Worm (Caenorhabditis elegans) whole organism, young adult: ENCODE results near the gene acs-11.

ENCODE experiments used
- B0261.1 ChIP-seq: sonication (generic microtip); optimal IDR thresholded peaks from 2 replicates; lab custom pipeline; 2016; ENCODE audit warnings: mild to moderate bottlenecking, missing genetic modification characterization, moderate library complexity, missing compliant biosample characterization
- C06A6.2 ChIP-seq: fragments of 200-800 bp; sonication (Bioruptor generic); conservative IDR thresholded peaks from 2 replicates; pipeline ENCODE4 v1.3.6; 2022; ENCODE audit warnings: missing genetic modification characterization, missing compliant biosample characterization
- D2030.7 ChIP-seq: fragments of 200-800 bp; sonication (Bioruptor generic); IDR thresholded peaks from 2 replicates; pipeline ENCODE4 v1.3.6; 2022; ENCODE audit warnings: missing genetic modification reagents, missing genetic modification characterization, missing compliant biosample characterization
- F23B12.7 ChIP-seq: sonication (generic microtip); optimal IDR thresholded peaks from 2 replicates; lab custom pipeline; 2017; ENCODE audit warnings: missing genetic modification characterization, mild to moderate bottlenecking, missing compliant biosample characterization, antibody characterized with exemption, moderate library complexity; ENCODE audit not compliant: insufficient read depth
- F33H1.4 ChIP-seq: fragments of 200-800 bp; sonication (Bioruptor generic); IDR thresholded peaks from 2 replicates; pipeline ENCODE4 v1.3.6; 2022; ENCODE audit warnings: missing genetic modification reagents, missing genetic modification characterization, missing compliant biosample characterization
- F39B2.1 ChIP-seq: fragments of 200-800 bp; sonication (Bioruptor generic); IDR thresholded peaks from 2 replicates; pipeline ENCODE4 v1.3.6; 2022; ENCODE audit warnings: missing genetic modification reagents, missing genetic modification characterization, missing compliant biosample characterization
- F49E8.2 ChIP-seq: sonication (generic microtip); optimal IDR thresholded peaks from 3 replicates; lab custom pipeline; 2017; ENCODE audit warnings: missing genetic modification characterization, mild to moderate bottlenecking, missing compliant biosample characterization, antibody characterized with exemption, moderate library complexity; ENCODE audit not compliant: insufficient read depth
- F57A8.1 ChIP-seq: fragments of 200-800 bp; sonication (Bioruptor generic); optimal IDR thresholded peaks from 2 replicates; lab custom pipeline; 2018; ENCODE audit warnings: mild to moderate bottlenecking, missing genetic modification characterization, moderate library complexity, missing compliant biosample characterization
- Y53F4B.3 ChIP-seq: fragments of 200-800 bp; sonication (Bioruptor generic); IDR thresholded peaks from 2 replicates; pipeline ENCODE4 v1.3.6; 2022; ENCODE audit warnings: missing genetic modification reagents, missing genetic modification characterization, missing compliant biosample characterization
- Y67H2A.10 ChIP-seq: fragments of 200-800 bp; sonication (Bioruptor generic); conservative IDR thresholded peaks from 2 replicates; pipeline ENCODE4 v1.3.6; 2022; ENCODE audit warnings: missing genetic modification reagents, missing genetic modification characterization, missing compliant biosample characterization
- ZK185.1 ChIP-seq: sonication (generic microtip); optimal IDR thresholded peaks from 2 replicates; lab custom pipeline; 2016; ENCODE audit warnings: mild to moderate bottlenecking, missing genetic modification characterization, missing compliant biosample characterization; ENCODE audit not compliant: poor library complexity, severe bottlenecking
- ama-1 ChIP-seq, 3 experiments: fragments of 150-350 bp in 1 of 3; sonication (generic microtip) in 2 of 3; optimal IDR thresholded peaks; 2 replicates each; lab custom pipeline; 2014 to 2018; ENCODE audit warnings: missing biosample characterization in 2 of 3, missing genetic modification characterization in 2 of 3, missing genetic modification reagents in 2 of 3
- aptf-2 ChIP-seq: fragments of 200-800 bp; sonication (Bioruptor generic); conservative IDR thresholded peaks from 2 replicates; pipeline ENCODE4 v1.3.6; 2022; ENCODE audit warnings: missing genetic modification reagents, missing genetic modification characterization, missing compliant biosample characterization
- aptf-3 ChIP-seq: fragments of 200-800 bp; sonication (Bioruptor generic); IDR thresholded peaks from 2 replicates; pipeline ENCODE4 v1.3.6; 2022; ENCODE audit warnings: missing genetic modification characterization, missing compliant biosample characterization
- ceh-40 ChIP-seq: fragments of 200-800 bp; sonication (Bioruptor generic); IDR thresholded peaks from 2 replicates; pipeline ENCODE4 v1.3.6; 2022; ENCODE audit warnings: missing genetic modification characterization, missing compliant biosample characterization
- dox-1 ChIP-seq: fragments of 200-800 bp; sonication (Bioruptor generic); IDR thresholded peaks from 2 replicates; pipeline ENCODE4 v1.3.6; 2022; ENCODE audit warnings: missing genetic modification reagents, missing genetic modification characterization, missing compliant biosample characterization
- dpff-1 ChIP-seq: sonication (generic microtip); optimal IDR thresholded peaks from 2 replicates; lab custom pipeline; 2017; ENCODE audit warnings: mild to moderate bottlenecking, missing genetic modification characterization, missing compliant biosample characterization
- dpl-1 ChIP-seq: fragments of 150-350 bp; optimal IDR thresholded peaks from 2 replicates; lab custom pipeline; 2014; ENCODE audit warnings: missing biosample characterization, missing genetic modification reagents, missing genetic modification characterization
- efl-1 ChIP-seq: fragments of 150-350 bp; optimal IDR thresholded peaks from 2 replicates; lab custom pipeline; 2014; ENCODE audit warnings: missing biosample characterization, missing genetic modification reagents, missing genetic modification characterization
- egrh-3 ChIP-seq: fragments of 200-800 bp; sonication (Bioruptor generic); IDR thresholded peaks from 2 replicates; pipeline ENCODE4 v1.3.6; 2022; ENCODE audit warnings: missing genetic modification reagents, missing genetic modification characterization, missing compliant biosample characterization
- ekl-4 ChIP-seq: fragments of 200-800 bp; sonication (Bioruptor generic); IDR thresholded peaks from 2 replicates; pipeline ENCODE4 v1.3.6; 2022; ENCODE audit warnings: missing genetic modification reagents, missing genetic modification characterization, missing compliant biosample characterization
- ets-4 ChIP-seq: fragments of 200-800 bp; sonication (Bioruptor generic); optimal IDR thresholded peaks from 2 replicates; lab custom pipeline; 2018; ENCODE audit warnings: mild to moderate bottlenecking, missing genetic modification characterization, missing compliant biosample characterization
- gei-17 ChIP-seq: fragments of 200-800 bp; sonication (Bioruptor generic); optimal IDR thresholded peaks from 2 replicates; lab custom pipeline; 2018; ENCODE audit warnings: mild to moderate bottlenecking, missing genetic modification characterization, missing compliant biosample characterization
- hmg-1.2 ChIP-seq: fragments of 200-800 bp; sonication (Bioruptor generic); IDR thresholded peaks from 2 replicates; pipeline ENCODE4 v1.3.6; 2022; ENCODE audit warnings: missing genetic modification reagents, missing genetic modification characterization, missing compliant biosample characterization
- hrde-1 ChIP-seq: sonication (generic microtip); optimal IDR thresholded peaks from 2 replicates; lab custom pipeline; 2016; ENCODE audit warnings: missing genetic modification characterization, mild to moderate bottlenecking, missing compliant biosample characterization, moderate library complexity, missing genotype, missing genetic modification reagents, borderline replicate concordance
- hsf-1 ChIP-seq: fragments of 200-800 bp; sonication (Bioruptor generic); IDR thresholded peaks from 2 replicates; pipeline ENCODE4 v1.3.6; 2022; ENCODE audit warnings: missing genetic modification reagents, missing genetic modification characterization, missing compliant biosample characterization
- let-526 ChIP-seq: fragments of 200-800 bp; sonication (Bioruptor generic); IDR thresholded peaks from 2 replicates; pipeline ENCODE4 v1.3.6; 2022; ENCODE audit warnings: missing genetic modification reagents, missing genetic modification characterization, missing compliant biosample characterization
- lin-35 ChIP-seq, 3 experiments: fragments of 150-350 bp in 2 of 3; sonication (generic microtip) in 1 of 3; optimal IDR thresholded peaks; 2 replicates each; lab custom pipeline; 2014 to 2018; ENCODE audit warnings: missing biosample characterization in 3 of 3, missing genetic modification characterization in 3 of 3, missing genetic modification reagents in 3 of 3
- lin-54 ChIP-seq: fragments of 200-800 bp; sonication (Bioruptor generic); optimal IDR thresholded peaks from 2 replicates; lab custom pipeline; 2018; ENCODE audit warnings: mild to moderate bottlenecking, missing genetic modification characterization, missing compliant biosample characterization
- madf-3 ChIP-seq: fragments of 200-800 bp; sonication (Bioruptor generic); IDR thresholded peaks from 2 replicates; pipeline ENCODE4 v1.3.6; 2022; ENCODE audit warnings: missing genetic modification reagents, missing genetic modification characterization, missing compliant biosample characterization
- madf-8 ChIP-seq: fragments of 200-800 bp; sonication (Bioruptor generic); conservative IDR thresholded peaks from 2 replicates; pipeline ENCODE4 v1.3.6; 2022; ENCODE audit warnings: missing genetic modification reagents, missing genetic modification characterization, missing compliant biosample characterization
- mcd-1 ChIP-seq: fragments of 200-800 bp; sonication (Bioruptor generic); IDR thresholded peaks from 2 replicates; pipeline ENCODE4 v1.3.6; 2022; ENCODE audit warnings: missing genetic modification reagents, missing genetic modification characterization, missing compliant biosample characterization
- mxl-1 ChIP-seq: sonication (generic microtip); optimal IDR thresholded peaks from 2 replicates; lab custom pipeline; 2016; ENCODE audit warnings: missing genetic modification characterization, missing compliant biosample characterization
- nhr-27 ChIP-seq: fragments of 200-800 bp; sonication (Bioruptor generic); optimal IDR thresholded peaks from 2 replicates; lab custom pipeline; 2018; ENCODE audit warnings: mild to moderate bottlenecking, missing genetic modification characterization, moderate library complexity, missing compliant biosample characterization
- pbrm-1 ChIP-seq: fragments of 200-800 bp; sonication (Bioruptor generic); IDR thresholded peaks from 2 replicates; pipeline ENCODE4 v1.3.6; 2022; ENCODE audit warnings: missing genetic modification reagents, missing genetic modification characterization, missing compliant biosample characterization
- pha-4 ChIP-seq: fragments of 150-350 bp; sonication (generic microtip); optimal IDR thresholded peaks from 2 replicates; lab custom pipeline; 2014; ENCODE audit warnings: missing biosample characterization, missing genetic modification reagents, missing genetic modification characterization
- repo-1 ChIP-seq: sonication (generic microtip); optimal IDR thresholded peaks from 2 replicates; lab custom pipeline; 2017; ENCODE audit warnings: mild to moderate bottlenecking, missing genetic modification characterization, missing compliant biosample characterization
- sdz-38 ChIP-seq: sonication (generic microtip); optimal IDR thresholded peaks from 2 replicates; lab custom pipeline; 2016; ENCODE audit warnings: missing genotype, missing genetic modification characterization, missing compliant biosample characterization
- snpc-1.1 ChIP-seq: sonication (generic microtip); optimal IDR thresholded peaks from 2 replicates; lab custom pipeline; 2017; ENCODE audit warnings: missing genetic modification characterization, mild to moderate bottlenecking, missing compliant biosample characterization, antibody characterized with exemption, moderate library complexity, missing genotype, missing genetic modification reagents; ENCODE audit not compliant: insufficient read depth
- snpc-3.4 ChIP-seq: sonication (generic microtip); optimal IDR thresholded peaks from 2 replicates; lab custom pipeline; 2017; ENCODE audit warnings: missing genetic modification characterization, mild to moderate bottlenecking, missing compliant biosample characterization, antibody characterized with exemption, moderate library complexity, missing genotype, missing genetic modification reagents
- snpc-4 ChIP-seq, 5 experiments: fragments of 150-350 bp in 1 of 5; sonication (generic microtip) in 4 of 5; optimal IDR thresholded peaks; 2 replicates each; lab custom pipeline; 2014 to 2018; ENCODE audit warnings: missing genetic modification characterization in 5 of 5, missing biosample characterization in 3 of 5, antibody characterized with exemption in 2 of 5, mild to moderate bottlenecking in 2 of 5, missing compliant biosample characterization in 2 of 5, missing genotype in 2 of 5, moderate library complexity in 2 of 5, missing genetic modification reagents in 1 of 5
- tbp1 ChIP-seq: fragments of 200-800 bp; sonication (Bioruptor generic); optimal IDR thresholded peaks from 2 replicates; lab custom pipeline; 2018; ENCODE audit warnings: mild to moderate bottlenecking, missing genetic modification characterization, missing compliant biosample characterization
- unc-130 ChIP-seq: sonication (generic microtip); optimal IDR thresholded peaks from 2 replicates; lab custom pipeline; 2016; ENCODE audit warnings: missing genetic modification reagents, missing genetic modification characterization, missing compliant biosample characterization
- xnd-1 ChIP-seq: sonication (generic microtip); optimal IDR thresholded peaks from 2 replicates; lab custom pipeline; 2016; ENCODE audit warnings: missing genotype, missing genetic modification reagents, missing genetic modification characterization, missing compliant biosample characterization
- ztf-26 ChIP-seq: sonication (generic microtip); optimal IDR thresholded peaks from 2 replicates; lab custom pipeline; 2017; ENCODE audit warnings: missing genetic modification characterization, missing compliant biosample characterization

acs-11 gene

ce11 chrII:4696055-4696454 lies 45.9 kb upstream of the acs-11 start (continued):
- no peak for TF ChIP-seq F23B12.7 (tag; lab: Kevin White, UChicago)
- no peak for TF ChIP-seq sdz-38 (tag; lab: Kevin White, UChicago)
- TF ChIP-seq mxl-1 (tag; lab: Kevin White, UChicago): no peak
- no peak; the same call in 1 of the 2 replicates for TF ChIP-seq F33H1.4
- TF ChIP-seq B0261.1: no peak
- TF ChIP-seq unc-130: no peak
- peak; percentile 86 for TF ChIP-seq hrde-1 (tag; lab: Kevin White, UChicago)
- TF ChIP-seq ceh-40 (GFP tag; lab: Robert Waterston, UW): no peak
- TF ChIP-seq F57A8.1: no peak
- TF ChIP-seq aptf-2 (GFP tag; lab: Robert Waterston, UW): no peak
- TF ChIP-seq ztf-26 (tag; lab: Kevin White, UChicago): no peak
- peak; percentile 52 for TF ChIP-seq xnd-1 (tag; lab: Kevin White, UChicago)
- no peak for TF ChIP-seq let-526 (GFP tag; lab: Robert Waterston, UW)
- no peak for TF ChIP-seq pha-4
- TF ChIP-seq hsf-1 (GFP tag; lab: Robert Waterston, UW): 0 out of 2 replicates have a peak, but pooled peaks have one; percentile 53
- no peak for TF ChIP-seq repo-1
- peak; percentile 56 for TF ChIP-seq nhr-27 (tag; lab: Kevin White, UChicago)
- TF ChIP-seq snpc-4 (GFP tag; optimal IDR thresholded peaks at IDR 0.05; lab: Kevin White, UChicago): no peak
- peak in 1 of 4 experiments; percentile 45 for TF ChIP-seq snpc-4 (tag; optimal IDR thresholded peaks at IDR 0.05; lab: Kevin White, UChicago)
- no peak for TF ChIP-seq ets-4
- TF ChIP-seq ama-1 (optimal IDR thresholded peaks at IDR 0.05; lab: Kevin White, UChicago): no peak
- no peak for TF ChIP-seq ama-1 (GFP tag; optimal IDR thresholded peaks at IDR 0.05; lab: Kevin White, UChicago)
- no peak for TF ChIP-seq Y67H2A.10
- peak; percentile 8 for TF ChIP-seq tbp1 (GFP tag; lab: Kevin White, UChicago)
- peak; percentile 56; the same call in 1 of the 2 replicates for TF ChIP-seq ekl-4 (GFP tag; lab: Robert Waterston, UW)
- peak; percentile 56 for TF ChIP-seq F49E8.2
- peak; percentile 51; the same call in 1 of the 2 replicates for TF ChIP-seq F39B2.1 (GFP tag; lab: Robert Waterston, UW)
- no peak for TF ChIP-seq egrh-3
- no peak for TF ChIP-seq madf-3 (GFP tag; lab: Robert Waterston, UW)
- no peak for TF ChIP-seq Y53F4B.3 (GFP tag; lab: Robert Waterston, UW)

DNA sequence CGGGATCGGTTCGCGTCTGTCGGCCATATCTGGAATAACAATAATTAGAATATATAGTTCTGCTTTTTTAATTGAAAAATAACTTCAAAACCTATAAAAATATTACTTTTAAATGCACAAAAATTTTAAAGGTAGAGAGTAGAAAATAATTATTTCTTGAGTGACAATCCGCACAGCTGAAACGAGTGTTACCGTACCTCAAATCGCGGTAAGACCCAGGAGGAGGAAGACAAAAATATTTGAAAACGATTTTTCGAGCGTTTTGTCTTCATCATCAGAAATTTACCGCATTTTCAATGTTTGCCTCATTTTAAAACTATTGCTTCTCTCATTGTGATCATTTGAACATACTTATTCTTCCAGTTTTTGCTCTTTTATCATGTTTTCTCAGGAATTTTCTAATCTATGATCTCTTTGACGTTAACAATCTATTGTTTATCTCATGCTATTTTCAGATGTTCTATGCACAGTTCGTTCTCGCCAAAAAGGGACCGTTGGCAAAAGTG lies 43.6 kb upstream of the acs-11 start, which contains the start of the genes rpn-5 and scc-1:
Gene rpn-5, minus strand, starts transcription at position 162 of the 506 bp plus-strand sequence.
Gene scc-1, plus strand, starts transcription at position 456 of the 506 bp plus-strand sequence.
- peak in 1 of 3 experiments; percentile 80 for TF ChIP-seq lin-35 (GFP tag; optimal IDR thresholded peaks at IDR 0.05; lab: Kevin White, UChicago)
- TF ChIP-seq sdz-38 (tag; lab: Kevin White, UChicago): no peak
- no peak for TF ChIP-seq dpff-1 (tag; lab: Kevin White, UChicago)
- TF ChIP-seq let-526 (GFP tag; lab: Robert Waterston, UW): no peak
- peak; percentile 26; the same call in 1 of the 2 replicates for TF ChIP-seq hmg-1.2 (GFP tag; lab: Robert Waterston, UW)
- no peak for TF ChIP-seq ZK185.1
- TF ChIP-seq snpc-3.4: peak; percentile 43
- TF ChIP-seq gei-17 (GFP tag; lab: Kevin White, UChicago): no peak
- peak; percentile 79 for TF ChIP-seq lin-54 (GFP tag; lab: Kevin White, UChicago)
- TF ChIP-seq snpc-1.1 (tag; lab: Kevin White, UChicago): peak; percentile 2
- TF ChIP-seq madf-8: peak; percentile 46
- TF ChIP-seq snpc-4 (GFP tag; optimal IDR thresholded peaks at IDR 0.05; lab: Kevin White, UChicago): peak; percentile 29
- peak in 2 of 4 experiments; percentile 24 to 57 for TF ChIP-seq snpc-4 (tag; optimal IDR thresholded peaks at IDR 0.05; lab: Kevin White, UChicago)
- TF ChIP-seq xnd-1 (tag; lab: Kevin White, UChicago): peak; percentile 60
- TF ChIP-seq F23B12.7 (tag; lab: Kevin White, UChicago): peak; percentile 72
- peak; percentile 32; the same call in 1 of the 2 replicates for TF ChIP-seq dox-1 (GFP tag; lab: Robert Waterston, UW)
- TF ChIP-seq ceh-40 (GFP tag; lab: Robert Waterston, UW): no peak
- peak; percentile 76 for TF ChIP-seq efl-1 (GFP tag; lab: Kevin White, UChicago)
- peak; percentile 19 for TF ChIP-seq tbp1 (GFP tag; lab: Kevin White, UChicago)
- peak; percentile 22 for TF ChIP-seq dpl-1
- TF ChIP-seq F33H1.4: peak; percentile 92
- TF ChIP-seq pbrm-1 (GFP tag; lab: Robert Waterston, UW): 0 out of 2 replicates have a peak, but pooled peaks have one; percentile 12
- TF ChIP-seq C06A6.2: no peak
- no peak for TF ChIP-seq aptf-3 (GFP tag; lab: Robert Waterston, UW)
- TF ChIP-seq D2030.7: peak; percentile 61
- peak; percentile 46; the same call in 1 of the 2 replicates for TF ChIP-seq mcd-1 (GFP tag; lab: Robert Waterston, UW)
